Fruit fly (Drosophila melanogaster) whole organism, embryonic: ENCODE data around the gene CG5071.

Experiments used
- Blimp-1 ChIP-seq: fragments of 200-800 bp; sonication (Bioruptor generic); optimal IDR thresholded peaks from 3 replicates; lab custom pipeline; 2018; ENCODE audit warnings: missing biosample characterization, missing genetic modification characterization, mild to moderate bottlenecking, moderate library complexity, missing genetic modification reagents
- CG14441 ChIP-seq: fragments of 200-800 bp; sonication (Bioruptor generic); IDR thresholded peaks from 2 replicates; pipeline ENCODE4 v1.3.6; 2022; ENCODE audit warnings: missing biosample characterization, missing genetic modification characterization
- CG16813 ChIP-seq: fragments of 200-800 bp; sonication (Bioruptor generic); IDR thresholded peaks from 3 replicates; pipeline ENCODE4 v1.3.6; 2022; ENCODE audit warnings: missing biosample characterization, missing genetic modification characterization; ENCODE audit not compliant: partially characterized antibody
- CG18476 ChIP-seq: fragments of 200-800 bp; sonication (Bioruptor generic); optimal IDR thresholded peaks from 2 replicates; lab custom pipeline; 2016; ENCODE audit warnings: missing biosample characterization, mild to moderate bottlenecking, missing genetic modification characterization
- CG30020 ChIP-seq: fragments of 200-800 bp; optimal IDR thresholded peaks from 2 replicates; lab custom pipeline; 2019; ENCODE audit warnings: missing biosample characterization, mild to moderate bottlenecking, missing genetic modification characterization, moderate library complexity
- CG4617 ChIP-seq: fragments of 200-800 bp; sonication (Bioruptor generic); optimal IDR thresholded peaks from 3 replicates; lab custom pipeline; 2016; ENCODE audit warnings: missing biosample characterization, missing genetic modification characterization, borderline replicate concordance
- D ChIP-seq, 2 experiments: fragments of 200-800 bp in 1 of 2; fragments of >200 bp in 1 of 2; sonication (Bioruptor generic) in 1 of 2; optimal IDR thresholded peaks; 2 replicates in 1 of 2; 3 replicates in 1 of 2; lab custom pipeline; 2017; ENCODE audit warnings: mild to moderate bottlenecking in 1 of 2, missing biosample characterization in 1 of 2, missing genetic modification characterization in 1 of 2, missing genetic modification reagents in 1 of 2
- D19A ChIP-seq: fragments of 200-800 bp; optimal IDR thresholded peaks from 3 replicates; lab custom pipeline; 2019; ENCODE audit warnings: missing biosample characterization, mild to moderate bottlenecking, missing genetic modification characterization, moderate library complexity
- D19B ChIP-seq: fragments of 200-800 bp; sonication (Bioruptor generic); optimal IDR thresholded peaks from 2 replicates; lab custom pipeline; 2017; ENCODE audit warnings: missing biosample characterization, mild to moderate bottlenecking, missing genetic modification characterization
- Deaf1 ChIP-seq: fragments of 200-800 bp; optimal IDR thresholded peaks from 3 replicates; lab custom pipeline; 2019; ENCODE audit warnings: missing biosample characterization, mild to moderate bottlenecking, missing genetic modification characterization, moderate library complexity
- Dref ChIP-seq: fragments of 200-800 bp; sonication (Bioruptor generic); IDR thresholded peaks from 2 replicates; pipeline ENCODE4 v1.3.6; 2022; ENCODE audit warnings: missing biosample characterization, missing genetic modification characterization
- ERR ChIP-seq: fragments of 200-800 bp; sonication (Bioruptor generic); optimal IDR thresholded peaks from 2 replicates; lab custom pipeline; 2016; ENCODE audit warnings: missing biosample characterization, missing genetic modification characterization
- Ets65A ChIP-seq: fragments of 200-800 bp; sonication (Bioruptor generic); peaks from one replicate; lab custom pipeline; 2016; ENCODE audit warnings: missing biosample characterization, missing genetic modification characterization
- Gug ChIP-seq: fragments of 200-800 bp; sonication (Bioruptor generic); IDR thresholded peaks from 4 replicates; pipeline ENCODE4 v1.3.6; 2022; ENCODE audit warnings: missing biosample characterization, missing genetic modification characterization
- HmgD ChIP-seq: fragments of 200-800 bp; sonication (Bioruptor generic); optimal IDR thresholded peaks from 3 replicates; lab custom pipeline; 2016; ENCODE audit warnings: missing biosample characterization, missing genetic modification characterization
- Lpt ChIP-seq: fragments of >200 bp; optimal IDR thresholded peaks from 2 replicates; lab custom pipeline; 2018; ENCODE audit warnings: missing biosample characterization, missing genetic modification characterization
- MTF-1 ChIP-seq: fragments of 200-800 bp; sonication (Bioruptor generic); optimal IDR thresholded peaks from 2 replicates; lab custom pipeline; 2018; ENCODE audit warnings: missing biosample characterization, mild to moderate bottlenecking, missing genetic modification characterization, borderline replicate concordance
- NK7.1 ChIP-seq: fragments of 200-800 bp; sonication (Bioruptor generic); optimal IDR thresholded peaks from 3 replicates; lab custom pipeline; 2016; ENCODE audit warnings: missing biosample characterization, missing genetic modification characterization
- Nf-YA ChIP-seq: fragments of 200-800 bp; sonication (Bioruptor generic); IDR thresholded peaks from 2 replicates; pipeline ENCODE4 v1.3.6; 2022; ENCODE audit warnings: missing biosample characterization, missing genetic modification characterization
- Pdp1 ChIP-seq, 2 experiments: fragments of 200-800 bp; sonication (Bioruptor generic); optimal IDR thresholded peaks; 3 replicates each; lab custom pipeline; 2016; ENCODE audit warnings: missing biosample characterization in 2 of 2, missing genetic modification characterization in 2 of 2, mild to moderate bottlenecking in 1 of 2, moderate library complexity in 1 of 2
- Xrp1 ChIP-seq: fragments of 200-800 bp; sonication (Bioruptor generic); IDR thresholded peaks from 2 replicates; pipeline ENCODE4 v1.3.6; 2022; ENCODE audit warnings: missing biosample characterization, missing genetic modification characterization
- ac ChIP-seq: fragments of 200-800 bp; sonication (Bioruptor generic); optimal IDR thresholded peaks from 3 replicates; lab custom pipeline; 2017; ENCODE audit warnings: missing biosample characterization, mild to moderate bottlenecking, missing genetic modification characterization
- ase ChIP-seq: fragments of 200-800 bp; sonication (Bioruptor generic); IDR thresholded peaks from 3 replicates; pipeline ENCODE4 v1.3.6; 2022; ENCODE audit warnings: missing biosample characterization, missing genetic modification characterization
- bigmax ChIP-seq: fragments of 200-800 bp; sonication (Bioruptor generic); optimal IDR thresholded peaks from 2 replicates; lab custom pipeline; 2018; ENCODE audit warnings: missing biosample characterization, mild to moderate bottlenecking, missing genetic modification characterization
- cad ChIP-seq: fragments of >200 bp; optimal IDR thresholded peaks from 2 replicates; lab custom pipeline; 2017; ENCODE audit warnings: missing biosample characterization, missing genetic modification characterization
- cato ChIP-seq: fragments of 200-800 bp; sonication (Bioruptor generic); optimal IDR thresholded peaks from 2 replicates; lab custom pipeline; 2016; ENCODE audit warnings: missing biosample characterization, missing genetic modification characterization, borderline replicate concordance
- cg ChIP-seq: fragments of 200-800 bp; sonication (Bioruptor generic); optimal IDR thresholded peaks from 3 replicates; lab custom pipeline; 2019; ENCODE audit warnings: missing biosample characterization, mild to moderate bottlenecking, missing genetic modification characterization, moderate library complexity
- chinmo ChIP-seq: fragments of 200-800 bp; sonication (Bioruptor generic); IDR thresholded peaks from 4 replicates; pipeline ENCODE4 v1.3.6; 2022; ENCODE audit warnings: missing biosample characterization, missing genetic modification characterization; ENCODE audit not compliant: partially characterized antibody
- chn ChIP-seq: fragments of 200-800 bp; sonication (Bioruptor generic); optimal IDR thresholded peaks from 2 replicates; lab custom pipeline; 2016; ENCODE audit warnings: missing biosample characterization, missing genetic modification characterization
- da ChIP-seq: fragments of 200-800 bp; sonication (Bioruptor generic); optimal IDR thresholded peaks from 2 replicates; lab custom pipeline; 2016; ENCODE audit warnings: missing biosample characterization, missing genetic modification characterization
- dan ChIP-seq: fragments of 200-800 bp; sonication (Bioruptor generic); IDR thresholded peaks from 2 replicates; pipeline ENCODE4 v1.3.6; 2022; ENCODE audit warnings: missing biosample characterization, missing genetic modification characterization
- fd64A ChIP-seq: fragments of 200-800 bp; sonication (Bioruptor generic); optimal IDR thresholded peaks from 3 replicates; lab custom pipeline; 2018; ENCODE audit warnings: missing biosample characterization, mild to moderate bottlenecking, missing genetic modification characterization
- gro ChIP-seq: fragments of 200-800 bp; sonication (Bioruptor generic); optimal IDR thresholded peaks from 2 replicates; lab custom pipeline; 2016; ENCODE audit warnings: missing biosample characterization, missing genetic modification characterization
- hth ChIP-seq: fragments of >200 bp; optimal IDR thresholded peaks from 2 replicates; lab custom pipeline; 2017; ENCODE audit warnings: inconsistent platforms
- ind ChIP-seq: fragments of 200-800 bp; sonication (Bioruptor generic); optimal IDR thresholded peaks from 3 replicates; lab custom pipeline; 2016; ENCODE audit warnings: missing biosample characterization, missing genetic modification characterization
- nom ChIP-seq: fragments of 200-800 bp; sonication (Bioruptor generic); optimal IDR thresholded peaks from 2 replicates; lab custom pipeline; 2017; ENCODE audit warnings: missing biosample characterization, missing genetic modification characterization, mild to moderate bottlenecking, moderate library complexity, missing genetic modification reagents
- org-1 ChIP-seq: fragments of 200-800 bp; sonication (Bioruptor generic); optimal IDR thresholded peaks from 2 replicates; lab custom pipeline; 2017; ENCODE audit warnings: missing biosample characterization, missing genetic modification characterization
- pros ChIP-seq: fragments of 200-800 bp; sonication (Bioruptor generic); optimal IDR thresholded peaks from 3 replicates; lab custom pipeline; 2019; ENCODE audit warnings: missing biosample characterization, mild to moderate bottlenecking, missing genetic modification characterization, moderate library complexity
- sqz ChIP-seq: fragments of 200-800 bp; sonication (Bioruptor generic); optimal IDR thresholded peaks from 3 replicates; lab custom pipeline; 2018; ENCODE audit warnings: missing biosample characterization, mild to moderate bottlenecking, missing genetic modification characterization
- tna ChIP-seq: fragments of 200-800 bp; sonication (Bioruptor generic); IDR thresholded peaks from 2 replicates; pipeline ENCODE4 v1.3.6; 2022; ENCODE audit warnings: missing biosample characterization, missing genetic modification characterization; ENCODE audit not compliant: partially characterized antibody

The CG5071 gene

DNA sequence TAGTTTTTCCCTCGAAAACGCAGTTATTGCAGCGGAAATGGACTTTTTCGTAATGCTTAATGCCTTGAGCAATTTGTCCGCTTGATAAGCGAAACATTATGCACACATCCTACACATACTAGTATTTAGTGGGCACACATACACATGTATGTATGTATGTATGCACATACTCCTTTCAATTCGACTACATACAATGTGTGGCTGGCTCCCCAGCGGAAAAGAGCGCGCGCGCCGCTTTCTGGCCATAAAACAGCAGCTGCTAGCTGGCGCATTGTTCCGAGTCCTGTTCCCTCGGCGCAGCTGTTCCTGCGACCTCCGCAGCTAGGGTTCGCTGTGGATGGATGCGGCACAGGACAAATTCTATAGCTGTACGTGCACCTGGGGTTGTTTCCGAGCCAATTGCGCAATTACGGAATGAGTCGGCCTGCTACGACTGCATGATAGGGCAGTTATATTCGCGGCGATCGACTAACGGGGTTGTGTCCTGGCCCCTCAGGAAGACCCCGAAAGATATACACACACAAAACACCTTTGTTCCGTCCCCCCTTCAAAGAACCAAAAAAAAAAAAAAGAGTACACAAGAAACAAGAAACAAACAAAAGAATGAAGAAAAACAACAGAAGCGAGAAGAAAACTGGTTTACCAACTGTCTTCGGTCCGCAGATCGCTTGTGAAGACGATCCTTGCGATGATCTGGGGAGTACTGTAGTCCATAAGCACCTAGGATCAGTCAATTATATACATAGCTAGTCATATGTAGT lies 21.8 kb upstream of the CG5071 start:
- TF ChIP-seq cad (GFP tag; lab: Kevin White, UChicago) (peak; percentile 40), CG14441 (GFP tag; lab: Robert Waterston, UW) (no peak), da (GFP tag; lab: Kevin White, UChicago) (peak; percentile 82), org-1 (GFP tag; lab: Kevin White, UChicago) (no peak), D (optimal IDR thresholded peaks at IDR 0.05; lab: Kevin White, UChicago) (no peak), D (GFP tag; optimal IDR thresholded peaks at IDR 0.05; lab: Kevin White, UChicago) (peak; percentile 1), gro (GFP tag; lab: Kevin White, UChicago) (no peak), HmgD (GFP tag; lab: Kevin White, UChicago) (peak; percentile 7), sqz (GFP tag; lab: Kevin White, UChicago) (peak; percentile 45), ac (GFP tag; lab: Kevin White, UChicago) (peak; percentile 96), pros (GFP tag; lab: Kevin White, UChicago) (peak; percentile 85), cg (GFP tag; lab: Kevin White, UChicago) (peak; percentile 57), dan (GFP tag; lab: Robert Waterston, UW) (no peak), NK7.1 (GFP tag; lab: Kevin White, UChicago) (no peak), ERR (GFP tag; lab: Kevin White, UChicago) (no peak), Lpt (GFP tag; lab: Kevin White, UChicago) (no peak), fd64A (no peak), Ets65A (GFP tag; lab: Kevin White, UChicago) (peak; percentile 23), Dref (GFP tag; lab: Robert Waterston, UW) (no peak), chinmo (GFP tag; lab: Robert Waterston, UW) (0 out of 4 replicates have a peak, but pooled peaks have one; percentile 15), ind (GFP tag; lab: Kevin White, UChicago) (no peak), MTF-1 (GFP tag; lab: Kevin White, UChicago) (no peak), nom (GFP tag; lab: Kevin White, UChicago) (peak; percentile 82)

DNA sequence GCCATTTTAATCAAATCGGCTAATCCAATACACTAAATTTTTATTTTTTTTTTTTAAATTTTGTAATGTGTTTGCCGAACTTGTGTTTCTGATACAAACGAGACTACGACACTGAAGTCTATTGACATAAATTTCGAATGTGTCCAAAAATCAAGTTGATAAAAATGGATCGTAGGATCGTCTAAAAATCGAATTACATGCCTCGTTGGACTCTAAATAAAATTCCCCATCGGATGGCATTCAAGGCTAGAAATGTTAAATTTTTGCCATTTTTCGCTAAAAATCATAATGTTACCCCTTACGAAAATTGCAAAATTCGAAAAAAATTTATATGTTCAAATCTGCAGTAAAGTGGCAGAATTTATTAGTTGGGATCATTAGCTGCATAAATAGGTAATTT lies 9.2 kb upstream of the CG5071 start, which contains the start of gene ymp:
Gene ymp, minus strand, starts transcription at position 101 of the 400 bp plus-strand sequence.
- TF ChIP-seq bigmax (GFP tag; lab: Kevin White, UChicago) = no peak
- TF ChIP-seq CG18476 (GFP tag; lab: Kevin White, UChicago) = no peak
- no peak for TF ChIP-seq Deaf1 (tag; lab: Kevin White, UChicago)
- no peak for TF ChIP-seq tna (GFP tag; lab: Robert Waterston, UW)
- no peak for TF ChIP-seq D19B (GFP tag; lab: Kevin White, UChicago)
- TF ChIP-seq Pdp1 (GFP tag; optimal IDR thresholded peaks at IDR 0.05; lab: Kevin White, UChicago) = no peak
- TF ChIP-seq Blimp-1 (GFP tag; lab: Kevin White, UChicago) = no peak
- no peak for TF ChIP-seq D19A (tag; lab: Kevin White, UChicago)
- no peak for TF ChIP-seq Xrp1
- no peak for TF ChIP-seq chn (GFP tag; lab: Kevin White, UChicago)
- TF ChIP-seq Gug (GFP tag; lab: Robert Waterston, UW) = no peak
- no peak for TF ChIP-seq cato (GFP tag; lab: Kevin White, UChicago)
- TF ChIP-seq Nf-YA (GFP tag; lab: Robert Waterston, UW) = no peak
- no peak for TF ChIP-seq hth (lab: Kevin White, UChicago)
- no peak for TF ChIP-seq ase (GFP tag; lab: Robert Waterston, UW)
- no peak for TF ChIP-seq CG30020
- no peak for TF ChIP-seq CG16813 (GFP tag; lab: Robert Waterston, UW)
- no peak for TF ChIP-seq CG4617 (GFP tag; lab: Kevin White, UChicago)
